Worm (Caenorhabditis elegans) whole organism, L1 larva: ENCODE results near the gene hpr-9.

Experiments used
- aha-1 ChIP-seq: fragments of 150-350 bp; optimal IDR thresholded peaks from 2 replicates; lab custom pipeline; 2014; ENCODE audit warnings: missing biosample characterization, missing genetic modification characterization
- fos-1 ChIP-seq: fragments of 150-350 bp; optimal IDR thresholded peaks from 2 replicates; lab custom pipeline; 2014; ENCODE audit warnings: missing biosample characterization, missing genetic modification characterization
- hlh-17 ChIP-seq: fragments of 200-800 bp; sonication (Bioruptor generic); optimal IDR thresholded peaks from 2 replicates; lab custom pipeline; 2018; ENCODE audit warnings: missing genetic modification characterization, mild to moderate bottlenecking, missing compliant biosample characterization, moderate library complexity, borderline replicate concordance
- lsy-2 ChIP-seq, 2 experiments: fragments of 150-350 bp; optimal IDR thresholded peaks; 2 replicates each; lab custom pipeline; 2014; ENCODE audit warnings: missing biosample characterization in 2 of 2, missing genetic modification characterization in 2 of 2
- mab-9 ChIP-seq: fragments of 200-800 bp; sonication (Bioruptor generic); IDR thresholded peaks from 2 replicates; pipeline ENCODE4 v1.3.6; 2022; ENCODE audit warnings: missing genetic modification reagents, missing genetic modification characterization, missing compliant biosample characterization
- mdl-1 ChIP-seq, 2 experiments: fragments of 150-350 bp; optimal IDR thresholded peaks; 2 replicates each; lab custom pipeline; 2014 to 2017; ENCODE audit warnings: missing biosample characterization in 2 of 2, missing genetic modification characterization in 2 of 2, inconsistent platforms in 1 of 2

- no peak for TF ChIP-seq aha-1 (tag; lab: Kevin White, UChicago)
- TF ChIP-seq hlh-17 (GFP tag; lab: Kevin White, UChicago): no peak
- TF ChIP-seq lsy-2 (tag; optimal IDR thresholded peaks at IDR 0.05; lab: Kevin White, UChicago): no peak
- TF ChIP-seq mdl-1 (tag; optimal IDR thresholded peaks at IDR 0.05; lab: Kevin White, UChicago): no peak
- no peak for TF ChIP-seq fos-1 (tag; lab: Kevin White, UChicago)
- TF ChIP-seq mab-9 (GFP tag; lab: Robert Waterston, UW): no peak
These were observed 13.2 kb upstream of the hpr-9 start for ce11 chrIII:10608161-10608560.
